Worm (Caenorhabditis elegans): Measurements from ENCODE around the gene rpoa-1.

ce11 chrII:13697691-13698090 lies 3.1 kb upstream of the rpoa-1 start:
- TF ChIP-seq ama-1 (optimal IDR thresholded peaks at IDR 0.05) (no peak), tag-97 (GFP tag; IDR thresholded peaks at IDR 0.05) (no peak), lim-7 (GFP tag; IDR thresholded peaks at IDR 0.05) (no peak), unc-130 (GFP tag; optimal IDR thresholded peaks at IDR 0.05) (no peak), ztf-11 (tag; optimal IDR thresholded peaks at IDR 0.05) (no peak), aly-2 (tag; optimal IDR thresholded peaks at IDR 0.05) (no peak), unc-62 (GFP tag; optimal IDR thresholded peaks at IDR 0.05 in 1 of 2) (no peak), unc-62 (tag; optimal IDR thresholded peaks at IDR 0.05) (no peak), spr-1 (tag; optimal IDR thresholded peaks at IDR 0.05) (no peak), dve-1 (tag; optimal IDR thresholded peaks at IDR 0.05; ENCODE audit: insufficient read depth) (no peak), dmd-9 (GFP tag; IDR thresholded peaks at IDR 0.05) (no peak), jun-1 (tag; optimal IDR thresholded peaks at IDR 0.05) (no peak), ceh-44 (GFP tag; IDR thresholded peaks at IDR 0.05) (no peak)
